Worm (Caenorhabditis elegans): ENCODE measurements around the gene F25E5.5.

- TF ChIP-seq lsy-2 (tag; optimal IDR thresholded peaks at IDR 0.05) (no peak), nhr-76 (tag; optimal IDR thresholded peaks at IDR 0.05) (no peak), hpl-2 (GFP tag; optimal IDR thresholded peaks at IDR 0.05) (no peak), nhr-90 (tag; optimal IDR thresholded peaks at IDR 0.05; ENCODE audit: poor library complexity) (no peak), nhr-11 (tag; optimal IDR thresholded peaks at IDR 0.05) (no peak), rnt-1 (tag; optimal IDR thresholded peaks at IDR 0.05) (no peak), ceh-8 (GFP tag; optimal IDR thresholded peaks at IDR 0.05) (no peak), ceh-82 (tag; optimal IDR thresholded peaks at IDR 0.05) (no peak), fos-1 (tag; optimal IDR thresholded peaks at IDR 0.05) (no peak), sox-4 (tag; optimal IDR thresholded peaks at IDR 0.05) (no peak), nhr-237 (tag; optimal IDR thresholded peaks at IDR 0.05) (no peak)
Observed at ce11 chrV:7409599-7409998, 37.5 kb upstream of the F25E5.5 start, which contains the start of gene R13D7.2.

Data from whole organism, L1 larva.